Worm (Caenorhabditis elegans): ENCODE results near the gene T09F3.4.

Gene T09F3.4

DNA sequence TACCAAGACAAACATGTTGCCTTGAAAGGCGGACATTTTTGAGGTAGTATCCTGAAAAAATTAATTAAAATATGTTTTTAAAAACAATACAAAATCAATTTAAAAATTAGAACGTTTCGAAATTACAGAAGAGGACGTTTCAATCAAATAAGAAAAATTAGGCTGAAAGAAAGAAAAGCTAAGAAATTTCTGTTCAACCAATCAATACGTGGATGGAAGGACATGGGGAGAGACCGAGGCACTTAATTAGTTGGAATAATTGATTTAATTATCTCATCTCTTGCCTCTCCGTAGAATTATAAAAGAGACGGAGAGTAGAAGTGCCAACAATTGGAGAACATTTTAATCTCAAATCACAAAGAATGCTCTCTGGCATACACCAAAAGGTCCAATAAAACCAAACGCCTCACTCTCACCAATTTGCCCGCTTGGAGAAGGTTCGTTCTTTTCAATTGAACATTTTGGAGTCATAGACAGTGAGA is 25.9 kb upstream of the T09F3.4 start, which contains the start of gene ceh-58:
Gene ceh-58 (minus strand): TSS at position 51 of the 482 bp plus-strand sequence.
- TF ChIP-seq tra-4 (tag; optimal IDR thresholded peaks at IDR 0.05): no peak
- no peak for TF ChIP-seq F13C5.2 (tag; optimal IDR thresholded peaks at IDR 0.05)
- no peak for TF ChIP-seq flt-1 (GFP tag; IDR thresholded peaks at IDR 0.05)
- no peak for TF ChIP-seq scrt-1 (GFP tag; IDR thresholded peaks at IDR 0.05)
- TF ChIP-seq ceh-13 (GFP tag; optimal IDR thresholded peaks at IDR 0.05): no peak
- no peak for TF ChIP-seq pes-1 (GFP tag; IDR thresholded peaks at IDR 0.05)
- no peak for TF ChIP-seq tbx-11 (GFP tag; IDR thresholded peaks at IDR 0.05)
- TF ChIP-seq ceh-36 (tag; optimal IDR thresholded peaks at IDR 0.05): no peak
- TF ChIP-seq hmbx-1 (tag; optimal IDR thresholded peaks at IDR 0.05): no peak
- no peak for TF ChIP-seq ama-1 (optimal IDR thresholded peaks at IDR 0.05)
- no peak for TF ChIP-seq hmg-4 (GFP tag; optimal IDR thresholded peaks at IDR 0.05)
- no peak for TF ChIP-seq tbx-37 (GFP tag; conservative IDR thresholded peaks at IDR 0.05)
- TF ChIP-seq hnd-1 (tag; optimal IDR thresholded peaks at IDR 0.05): no peak
- TF ChIP-seq sea-1 (GFP tag; conservative IDR thresholded peaks at IDR 0.05): no peak
- TF ChIP-seq aly-1 (tag; optimal IDR thresholded peaks at IDR 0.05): no peak
- TF ChIP-seq B0310.2 (tag; optimal IDR thresholded peaks at IDR 0.05): no peak

DNA sequence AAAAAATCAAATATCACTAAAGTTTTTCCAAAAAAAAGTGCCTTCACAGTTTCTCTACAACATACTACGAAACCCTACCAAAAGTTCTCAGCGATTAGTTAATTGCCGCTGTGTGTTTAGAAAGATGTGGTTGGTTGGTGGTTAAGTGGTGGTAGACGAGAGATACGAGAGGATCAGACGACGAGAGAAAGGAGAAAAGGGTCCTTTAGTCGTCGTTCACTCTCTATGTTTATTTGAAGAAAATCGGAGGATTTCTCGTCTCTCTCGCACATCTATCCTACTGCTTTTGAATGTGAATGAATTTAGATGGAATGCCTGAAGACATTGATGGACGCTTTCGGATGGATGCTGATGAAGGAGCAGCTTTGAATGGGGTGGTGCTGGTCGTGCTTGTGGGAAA is 24.7 kb upstream of the T09F3.4 start:
- TF ChIP-seq F13C5.2 (tag; optimal IDR thresholded peaks at IDR 0.05) (peak; percentile 33), hmg-4 (GFP tag; optimal IDR thresholded peaks at IDR 0.05) (peak; percentile 72), scrt-1 (GFP tag; IDR thresholded peaks at IDR 0.05) (no peak)

DNA sequence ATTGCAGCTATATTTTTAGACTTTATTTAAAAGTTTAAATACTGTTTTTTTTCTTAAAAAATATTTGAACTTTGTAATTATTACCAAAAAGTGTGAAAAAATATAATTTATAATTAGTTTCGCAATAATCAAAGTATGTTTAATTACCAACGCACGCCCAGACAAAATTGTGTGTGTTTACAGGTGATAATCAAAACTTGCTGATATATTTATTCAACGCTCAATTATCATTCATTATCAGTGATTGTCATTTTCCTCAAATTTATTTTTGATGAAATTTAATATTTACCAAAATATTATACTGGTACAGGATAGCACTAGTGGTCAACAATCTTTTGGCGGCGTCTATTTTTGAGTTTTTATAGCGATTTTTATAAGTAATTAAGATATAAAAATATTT is 22.5 kb upstream of the T09F3.4 start:
- TF ChIP-seq aly-1 (tag; optimal IDR thresholded peaks at IDR 0.05): no peak
- TF ChIP-seq hnd-1 (tag; optimal IDR thresholded peaks at IDR 0.05): no peak
- TF ChIP-seq F13C5.2 (tag; optimal IDR thresholded peaks at IDR 0.05): no peak

DNA sequence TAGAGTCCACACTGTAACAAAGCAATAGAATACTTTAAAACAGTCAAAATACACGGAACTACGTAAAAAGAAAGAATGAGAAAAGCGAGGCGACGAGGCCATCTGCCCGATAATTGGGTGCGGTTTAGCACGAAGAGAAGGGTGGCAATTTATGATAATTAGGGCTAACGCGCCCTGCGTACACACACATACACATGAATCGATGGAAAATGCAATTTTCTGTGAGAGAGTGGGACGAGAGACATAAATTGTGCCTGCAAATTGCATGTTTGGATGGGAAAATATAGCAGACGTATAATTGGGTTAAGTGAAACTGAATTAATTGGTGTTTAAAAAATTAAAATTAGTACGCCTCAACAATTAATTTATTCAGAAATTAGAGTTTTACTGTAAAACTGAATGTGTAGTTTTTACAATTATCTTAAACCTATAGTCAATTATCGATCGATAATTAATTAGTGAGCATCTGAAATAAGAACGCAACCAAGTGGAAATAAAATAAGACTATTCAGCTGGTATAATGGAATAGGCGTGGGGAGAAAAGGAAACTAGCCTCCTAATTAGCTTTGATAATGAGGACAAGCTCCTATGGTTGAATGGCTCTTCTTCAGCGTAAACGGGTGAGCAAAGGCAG is 21.9 kb upstream of the T09F3.4 start:
- TF ChIP-seq ets-7 (tag; optimal IDR thresholded peaks at IDR 0.05) (no peak), F13C5.2 (tag; optimal IDR thresholded peaks at IDR 0.05) (no peak), hmbx-1 (tag; optimal IDR thresholded peaks at IDR 0.05) (no peak), scrt-1 (GFP tag; IDR thresholded peaks at IDR 0.05) (no peak), ama-1 (optimal IDR thresholded peaks at IDR 0.05) (no peak)

DNA sequence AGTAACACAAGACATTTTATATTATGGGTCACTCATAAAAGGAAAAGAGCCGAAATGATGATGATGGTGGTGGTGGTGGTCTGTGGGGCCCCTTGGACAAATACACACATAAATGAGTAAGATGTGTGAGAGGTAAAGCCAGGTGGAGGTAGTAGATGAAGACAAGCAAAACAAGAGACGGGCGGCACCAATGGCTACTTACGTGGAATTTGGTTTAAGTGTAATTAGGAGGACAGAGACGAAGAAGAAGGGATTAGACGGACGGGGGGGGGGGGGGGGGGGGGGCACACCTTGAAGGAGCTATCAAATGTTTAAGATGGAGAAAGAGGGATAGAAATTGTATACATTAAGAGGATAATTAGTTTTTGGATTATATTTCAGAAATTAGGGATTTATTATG is 20.7 kb upstream of the T09F3.4 start:
- TF ChIP-seq F13C5.2 (tag; optimal IDR thresholded peaks at IDR 0.05) (no peak), pes-1 (GFP tag; IDR thresholded peaks at IDR 0.05) (no peak), tbx-37 (GFP tag; conservative IDR thresholded peaks at IDR 0.05) (no peak), ceh-36 (tag; optimal IDR thresholded peaks at IDR 0.05) (peak; percentile 50), scrt-1 (GFP tag; IDR thresholded peaks at IDR 0.05) (no peak), ets-7 (tag; optimal IDR thresholded peaks at IDR 0.05) (no peak), ama-1 (optimal IDR thresholded peaks at IDR 0.05) (no peak), hmg-4 (GFP tag; optimal IDR thresholded peaks at IDR 0.05) (peak; percentile 7), aly-1 (tag; optimal IDR thresholded peaks at IDR 0.05) (no peak)

DNA sequence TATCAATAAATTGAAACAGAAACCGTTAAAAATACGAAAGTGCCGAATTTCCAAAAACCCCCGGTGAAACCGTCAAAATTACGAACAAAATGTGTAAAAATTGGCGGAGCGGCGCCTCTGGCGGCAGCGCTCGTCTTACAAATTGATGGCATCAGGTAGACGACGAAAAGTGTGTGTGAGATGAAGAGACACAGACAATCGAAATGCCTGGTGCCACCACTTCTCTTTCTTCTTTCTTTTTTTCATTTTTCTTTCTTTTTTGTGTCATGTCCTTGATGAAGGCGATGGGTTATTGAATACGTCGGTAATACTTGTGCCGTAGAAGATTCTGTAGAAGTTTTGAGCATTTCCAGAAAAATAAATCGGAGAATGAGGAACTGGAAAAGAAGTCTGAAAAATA is 17.6 kb upstream of the T09F3.4 start:
- TF ChIP-seq tra-4 (tag; optimal IDR thresholded peaks at IDR 0.05) (no peak), tbx-11 (GFP tag; IDR thresholded peaks at IDR 0.05) (no peak), ceh-36 (tag; optimal IDR thresholded peaks at IDR 0.05) (no peak), ets-7 (tag; optimal IDR thresholded peaks at IDR 0.05) (no peak), hnd-1 (tag; optimal IDR thresholded peaks at IDR 0.05) (no peak), B0310.2 (tag; optimal IDR thresholded peaks at IDR 0.05) (no peak), tbx-37 (GFP tag; conservative IDR thresholded peaks at IDR 0.05) (no peak), ceh-13 (GFP tag; optimal IDR thresholded peaks at IDR 0.05) (no peak), scrt-1 (GFP tag; IDR thresholded peaks at IDR 0.05) (no peak), hmg-4 (GFP tag; optimal IDR thresholded peaks at IDR 0.05) (no peak)

DNA sequence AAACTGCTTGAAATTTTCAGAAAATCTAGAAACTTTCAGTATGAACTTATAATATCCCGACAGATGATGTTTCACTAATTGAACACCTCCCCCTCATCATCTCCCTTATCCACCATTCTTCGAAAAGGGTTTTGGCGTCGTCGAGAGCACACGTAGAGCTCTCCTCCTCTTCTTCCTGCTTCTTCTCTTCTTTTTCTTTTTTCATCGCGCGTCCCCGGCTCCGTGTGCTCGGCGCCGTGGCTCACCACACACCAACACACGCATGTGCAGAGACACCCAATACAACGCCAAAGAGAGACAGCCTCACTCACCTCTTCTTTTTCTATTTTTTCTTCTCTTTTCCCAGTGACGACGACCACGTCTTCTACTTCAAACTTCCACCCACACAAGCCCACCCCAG is 16.0 kb upstream of the T09F3.4 start:
- no peak for TF ChIP-seq hmg-4 (GFP tag; optimal IDR thresholded peaks at IDR 0.05)
- no peak for TF ChIP-seq tbx-11 (GFP tag; IDR thresholded peaks at IDR 0.05)
- no peak for TF ChIP-seq B0310.2 (tag; optimal IDR thresholded peaks at IDR 0.05)

DNA sequence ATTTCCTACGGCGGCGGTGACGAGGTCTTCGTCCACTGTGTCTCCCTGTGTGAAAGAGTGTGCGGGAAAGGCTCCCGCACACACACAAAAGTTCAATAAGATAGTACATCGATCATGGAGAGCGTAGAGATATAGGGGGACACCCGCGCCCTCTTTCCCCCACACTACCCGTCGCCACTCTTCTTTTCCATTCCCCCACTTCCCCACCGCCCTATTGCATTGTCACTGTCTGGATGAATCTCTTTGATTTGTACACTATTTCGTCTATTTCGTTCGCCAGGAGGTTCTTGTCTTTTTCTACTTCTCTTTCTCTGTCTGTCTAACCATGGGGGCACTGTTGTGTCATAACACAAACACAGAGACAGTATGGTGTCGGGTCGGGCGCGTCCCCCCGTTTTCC is 13.3 kb upstream of the T09F3.4 start:
- TF ChIP-seq hmg-4 (GFP tag; optimal IDR thresholded peaks at IDR 0.05) (peak; percentile 39), sea-1 (GFP tag; conservative IDR thresholded peaks at IDR 0.05) (no peak), aly-1 (tag; optimal IDR thresholded peaks at IDR 0.05) (no peak), F13C5.2 (tag; optimal IDR thresholded peaks at IDR 0.05) (peak; percentile 10), hnd-1 (tag; optimal IDR thresholded peaks at IDR 0.05) (no peak), ceh-13 (GFP tag; optimal IDR thresholded peaks at IDR 0.05) (no peak), B0310.2 (tag; optimal IDR thresholded peaks at IDR 0.05) (peak; percentile 7)

DNA sequence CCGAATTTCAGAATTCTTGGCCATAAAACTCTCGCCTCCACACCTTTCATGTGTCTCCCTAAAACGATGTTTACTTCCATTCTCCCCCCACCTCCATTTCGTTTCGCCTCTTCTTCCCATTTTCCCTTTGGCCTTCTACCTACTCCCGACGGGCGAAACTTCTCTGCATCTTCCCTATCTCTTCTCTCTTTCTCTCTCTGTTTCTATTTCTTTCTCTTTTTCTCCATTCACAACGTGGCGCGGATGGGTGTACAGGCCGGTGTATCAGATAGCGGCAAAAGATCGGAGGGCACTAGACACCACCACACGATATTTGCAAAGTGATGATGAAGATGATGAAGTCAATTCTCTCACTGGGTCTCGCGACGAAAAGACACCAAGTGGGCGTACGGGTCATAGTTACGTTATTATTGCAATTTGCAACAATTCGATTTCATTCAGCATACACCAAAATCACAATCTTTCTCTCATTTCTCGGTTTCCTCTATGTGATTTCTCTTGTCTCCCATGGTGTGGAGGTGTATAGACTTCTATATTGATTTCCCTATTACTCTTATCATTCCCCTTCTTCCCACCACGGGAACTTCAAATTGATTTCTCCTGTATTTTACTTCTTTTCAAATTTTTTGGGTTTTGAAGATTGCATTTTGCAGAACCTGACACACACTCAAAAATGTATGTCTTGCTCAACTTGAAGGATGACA is 10.7 kb upstream of the T09F3.4 start, which contains the start of gene ztf-27:
Gene ztf-27 (plus strand): TSS at position 654 of the 704 bp plus-strand sequence.
- TF ChIP-seq flt-1 (GFP tag; IDR thresholded peaks at IDR 0.05) (no peak), hmg-4 (GFP tag; optimal IDR thresholded peaks at IDR 0.05) (peak; percentile 33)

Measured in whole organism, early embryonic.